Worm (Caenorhabditis elegans) whole organism, L2 larva: ENCODE results near the gene gsto-2.
A peak's percentile ranks its signal among the peaks of the same experiment; 100 is the strongest.

Experiments
- C34F6.9 ChIP-seq: fragments of 150-350 bp; optimal IDR thresholded peaks from 2 replicates; lab custom pipeline; 2014; ENCODE audit warnings: missing biosample characterization, missing genetic modification characterization
- F13H6.1 ChIP-seq: sonication (generic microtip); optimal IDR thresholded peaks from 2 replicates; lab custom pipeline; 2016; ENCODE audit warnings: missing genetic modification characterization, missing compliant biosample characterization
- R02D3.7 ChIP-seq: fragments of 150-350 bp; optimal IDR thresholded peaks from 2 replicates; lab custom pipeline; 2014; ENCODE audit warnings: missing biosample characterization, missing genetic modification characterization
- Y55F3AM.14 ChIP-seq: fragments of 200-800 bp; sonication (Bioruptor generic); optimal IDR thresholded peaks from 2 replicates; lab custom pipeline; 2018; ENCODE audit warnings: mild to moderate bottlenecking, missing genetic modification characterization, missing compliant biosample characterization
- ZK546.5 ChIP-seq: sonication (generic microtip); optimal IDR thresholded peaks from 2 replicates; lab custom pipeline; 2017; ENCODE audit warnings: missing biosample characterization, missing genetic modification characterization
- alr-1 ChIP-seq: fragments of 150-350 bp; optimal IDR thresholded peaks from 2 replicates; lab custom pipeline; 2014; ENCODE audit warnings: missing biosample characterization, missing genetic modification characterization
- aly-2 ChIP-seq: fragments of 150-350 bp; optimal IDR thresholded peaks from 2 replicates; lab custom pipeline; 2014; ENCODE audit warnings: missing biosample characterization, missing genetic modification characterization
- ama-1 ChIP-seq: fragments of 150-350 bp; optimal IDR thresholded peaks from 2 replicates; lab custom pipeline; 2018; ENCODE audit warnings: inconsistent platforms
- blmp-1 ChIP-seq: sonication (generic microtip); optimal IDR thresholded peaks from 2 replicates; lab custom pipeline; 2017; ENCODE audit warnings: missing genetic modification characterization, mild to moderate bottlenecking, missing compliant biosample characterization, antibody characterized with exemption, moderate library complexity; ENCODE audit not compliant: insufficient read depth
- ceh-16 ChIP-seq: fragments of 150-350 bp; optimal IDR thresholded peaks from 2 replicates; lab custom pipeline; 2014; ENCODE audit warnings: missing biosample characterization, missing genetic modification characterization
- crh-2 ChIP-seq: sonication (generic microtip); optimal IDR thresholded peaks from 2 replicates; lab custom pipeline; 2017; ENCODE audit warnings: missing biosample characterization, missing genetic modification characterization
- dmd-4 ChIP-seq: sonication (generic microtip); optimal IDR thresholded peaks from 2 replicates; lab custom pipeline; 2017; ENCODE audit warnings: missing biosample characterization, missing genetic modification characterization
- fos-1 ChIP-seq: fragments of 150-350 bp; optimal IDR thresholded peaks from 2 replicates; lab custom pipeline; 2014; ENCODE audit warnings: missing biosample characterization, missing genetic modification characterization
- gmeb-1 ChIP-seq: fragments of 150-350 bp; optimal IDR thresholded peaks from 2 replicates; lab custom pipeline; 2014; ENCODE audit warnings: missing biosample characterization, missing genetic modification characterization
- lin-11 ChIP-seq: fragments of 150-350 bp; sonication (generic microtip); optimal IDR thresholded peaks from 2 replicates; lab custom pipeline; 2014; ENCODE audit warnings: missing biosample characterization, missing genetic modification characterization, inconsistent platforms, mixed read lengths
- lin-13 ChIP-seq: fragments of 150-350 bp; optimal IDR thresholded peaks from 2 replicates; lab custom pipeline; 2014; ENCODE audit warnings: missing biosample characterization, missing genetic modification reagents, missing genetic modification characterization
- lin-39 ChIP-seq: fragments of 150-350 bp; optimal IDR thresholded peaks from 2 replicates; lab custom pipeline; 2014; ENCODE audit warnings: missing biosample characterization, missing genetic modification reagents, missing genetic modification characterization
- lsy-2 ChIP-seq, 2 experiments: fragments of 150-350 bp in 1 of 2; sonication (generic microtip) in 1 of 2; optimal IDR thresholded peaks; 2 replicates each; lab custom pipeline; 2014 to 2017; ENCODE audit warnings: missing biosample characterization in 2 of 2, missing genetic modification characterization in 2 of 2
- mab-5 ChIP-seq: fragments of 150-350 bp; optimal IDR thresholded peaks from 2 replicates; lab custom pipeline; 2014; ENCODE audit warnings: missing biosample characterization, missing genetic modification characterization
- mbf-1 ChIP-seq: sonication (generic microtip); optimal IDR thresholded peaks from 2 replicates; lab custom pipeline; 2017; ENCODE audit warnings: missing biosample characterization, missing genetic modification characterization
- mdl-1 ChIP-seq, 2 experiments: fragments of 150-350 bp in 1 of 2; sonication (generic microtip) in 1 of 2; optimal IDR thresholded peaks; 2 replicates each; lab custom pipeline; 2017; ENCODE audit warnings: missing biosample characterization in 2 of 2, missing genetic modification characterization in 2 of 2
- nhr-10 ChIP-seq: sonication (generic microtip); optimal IDR thresholded peaks from 2 replicates; lab custom pipeline; 2017; ENCODE audit warnings: missing biosample characterization, missing genetic modification characterization
- nhr-129 ChIP-seq: fragments of 150-350 bp; optimal IDR thresholded peaks from 2 replicates; lab custom pipeline; 2014; ENCODE audit warnings: missing biosample characterization, missing genetic modification characterization
- nhr-21 ChIP-seq: fragments of 150-350 bp; optimal IDR thresholded peaks from 2 replicates; lab custom pipeline; 2014; ENCODE audit warnings: missing biosample characterization, missing genetic modification characterization
- nhr-25 ChIP-seq: fragments of 150-350 bp; sonication (generic microtip); optimal IDR thresholded peaks from 3 replicates; lab custom pipeline; 2014; ENCODE audit warnings: missing biosample characterization, missing genetic modification characterization
- nhr-6 ChIP-seq: fragments of 150-350 bp; optimal IDR thresholded peaks from 2 replicates; lab custom pipeline; 2014; ENCODE audit warnings: missing biosample characterization, missing genetic modification characterization
- nhr-77 ChIP-seq: fragments of 150-350 bp; optimal IDR thresholded peaks from 2 replicates; lab custom pipeline; 2014; ENCODE audit warnings: missing biosample characterization, missing genetic modification characterization
- skn-1 ChIP-seq: sonication (generic microtip); optimal IDR thresholded peaks from 2 replicates; lab custom pipeline; 2017; ENCODE audit warnings: missing biosample characterization, missing genetic modification characterization
- sma-3 ChIP-seq: sonication (generic microtip); optimal IDR thresholded peaks from 2 replicates; lab custom pipeline; 2016; ENCODE audit warnings: missing genetic modification reagents, missing genetic modification characterization, missing compliant biosample characterization
- sma-9 ChIP-seq, 2 experiments: fragments of 150-350 bp in 1 of 2; sonication (generic microtip) in 1 of 2; optimal IDR thresholded peaks; 2 replicates each; lab custom pipeline; 2014 to 2016; ENCODE audit warnings: missing genetic modification characterization in 2 of 2, mild to moderate bottlenecking in 1 of 2, missing biosample characterization in 1 of 2, missing compliant biosample characterization in 1 of 2, missing genetic modification reagents in 1 of 2, moderate library complexity in 1 of 2
- unc-39 ChIP-seq: fragments of 150-350 bp; optimal IDR thresholded peaks from 2 replicates; lab custom pipeline; 2014; ENCODE audit warnings: missing biosample characterization, missing genetic modification characterization
- unc-55 ChIP-seq: fragments of 150-350 bp; sonication (generic microtip); optimal IDR thresholded peaks from 3 replicates; lab custom pipeline; 2014; ENCODE audit warnings: missing biosample characterization, missing genetic modification reagents, missing genetic modification characterization
- unc-62 ChIP-seq: fragments of 150-350 bp; optimal IDR thresholded peaks from 2 replicates; lab custom pipeline; 2014; ENCODE audit warnings: missing biosample characterization, missing genetic modification reagents, missing genetic modification characterization
- zag-1 ChIP-seq: fragments of 150-350 bp; optimal IDR thresholded peaks from 2 replicates; lab custom pipeline; 2014; ENCODE audit warnings: missing biosample characterization, missing genetic modification characterization
- ztf-11 ChIP-seq: sonication (generic microtip); optimal IDR thresholded peaks from 2 replicates; lab custom pipeline; 2017; ENCODE audit warnings: missing biosample characterization, missing genetic modification characterization
- ztf-4 ChIP-seq: fragments of 150-350 bp; optimal IDR thresholded peaks from 2 replicates; lab custom pipeline; 2014; ENCODE audit warnings: missing biosample characterization, missing genetic modification characterization

gsto-2 gene

DNA sequence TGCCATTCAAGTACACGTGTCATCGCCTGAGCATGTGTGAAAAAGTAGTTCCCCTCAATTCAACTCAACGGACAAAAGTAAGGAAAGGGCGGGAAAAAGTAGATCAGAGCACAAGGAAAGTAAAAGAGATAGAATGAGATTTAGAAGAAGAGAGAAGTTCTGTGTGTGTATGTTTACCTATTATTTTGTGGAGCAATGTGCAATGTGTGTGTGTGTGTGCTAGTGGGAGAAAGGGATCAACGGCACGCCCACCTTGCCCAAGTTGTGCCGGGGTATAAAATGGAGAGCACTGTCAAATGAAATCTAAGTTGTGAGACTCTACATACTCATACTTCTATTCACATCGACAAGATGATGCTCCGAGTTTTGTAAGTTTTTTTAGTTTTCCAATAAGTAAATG is 29.8 kb upstream of the gsto-2 start, which contains the start of gene idpp-15:
idpp-15 (plus strand) TSS at position 301 of the 400 bp plus-strand sequence.
- TF ChIP-seq R02D3.7, result no peak

- TF ChIP-seq nhr-21 (tag; lab: Kevin White, UChicago) (no peak), lin-13 (GFP tag; lab: Kevin White, UChicago) (peak; percentile 69), ama-1 (lab: Kevin White, UChicago) (peak; percentile 79), lin-11 (tag; lab: Kevin White, UChicago) (no peak), mdl-1 (tag; optimal IDR thresholded peaks at IDR 0.05; lab: Kevin White, UChicago) (no peak), zag-1 (no peak), unc-62 (GFP tag; lab: Kevin White, UChicago) (no peak), crh-2 (tag; lab: Kevin White, UChicago) (peak; percentile 51), fos-1 (tag; lab: Kevin White, UChicago) (peak; percentile 23), aly-2 (no peak), lin-39 (no peak), C34F6.9 (tag; lab: Kevin White, UChicago) (peak; percentile 90), ztf-4 (tag; lab: Kevin White, UChicago) (peak; percentile 14), ceh-16 (tag; lab: Kevin White, UChicago) (no peak), nhr-129 (tag; lab: Kevin White, UChicago) (peak; percentile 46), skn-1 (tag; lab: Kevin White, UChicago) (no peak), nhr-6 (tag; lab: Kevin White, UChicago) (peak; percentile 5), F13H6.1 (tag; lab: Kevin White, UChicago) (peak; percentile 30), unc-55 (peak; percentile 94), sma-9 (GFP tag; optimal IDR thresholded peaks at IDR 0.05; lab: Kevin White, UChicago) (peak; percentile 58), sma-9 (tag; optimal IDR thresholded peaks at IDR 0.05; lab: Kevin White, UChicago) (no peak), mab-5 (tag; lab: Kevin White, UChicago) (peak; percentile 4), sma-3 (GFP tag; lab: Kevin White, UChicago) (peak; percentile 27), Y55F3AM.14 (no peak), gmeb-1 (tag; lab: Kevin White, UChicago) (peak; percentile 16), mbf-1 (tag; lab: Kevin White, UChicago) (no peak), nhr-10 (tag; lab: Kevin White, UChicago) (no peak), lsy-2 (tag; optimal IDR thresholded peaks at IDR 0.05; lab: Kevin White, UChicago) (peak; percentile 80 to 93), nhr-25 (tag; lab: Kevin White, UChicago) (no peak)
These were observed 25.6 kb upstream of the gsto-2 start for ce11 chrIII:8529002-8529401.

ce11 chrIII:8529772-8530171 is 24.8 kb upstream of the gsto-2 start, which contains the start of gene ZC21.10:
Gene ZC21.10, plus strand, starts transcription at chrIII:8530072.
- TF ChIP-seq lin-39 (no peak), mdl-1 (tag; optimal IDR thresholded peaks at IDR 0.05; lab: Kevin White, UChicago) (no peak), nhr-6 (tag; lab: Kevin White, UChicago) (no peak), blmp-1 (tag; lab: Kevin White, UChicago) (no peak), Y55F3AM.14 (no peak), zag-1 (no peak), nhr-77 (tag; lab: Kevin White, UChicago) (no peak), C34F6.9 (tag; lab: Kevin White, UChicago) (no peak), sma-9 (GFP tag; optimal IDR thresholded peaks at IDR 0.05; lab: Kevin White, UChicago) (no peak), sma-9 (tag; optimal IDR thresholded peaks at IDR 0.05; lab: Kevin White, UChicago) (no peak), nhr-25 (tag; lab: Kevin White, UChicago) (no peak), dmd-4 (tag; lab: Kevin White, UChicago) (no peak), ztf-11 (tag; lab: Kevin White, UChicago) (no peak), ZK546.5 (no peak), ztf-4 (tag; lab: Kevin White, UChicago) (no peak), alr-1 (tag; lab: Kevin White, UChicago) (no peak), crh-2 (tag; lab: Kevin White, UChicago) (no peak), nhr-21 (tag; lab: Kevin White, UChicago) (no peak), unc-39 (tag; lab: Kevin White, UChicago) (no peak)

ce11 chrIII:8533900-8534299 is 20.7 kb upstream of the gsto-2 start:
- TF ChIP-seq nhr-21 (tag; lab: Kevin White, UChicago) (no peak), C34F6.9 (tag; lab: Kevin White, UChicago) (peak; percentile 16)
- TF ChIP-seq, all 48 proteins: peak for 1
